Worm (Caenorhabditis elegans): ENCODE measurements around the gene mes-2.

The mes-2 gene

ce11 chrII:14401098-14401497 lies 17.3 kb downstream of the mes-2 start:
- TF ChIP-seq nhr-2 (tag; optimal IDR thresholded peaks at IDR 0.05), result no peak
- TF ChIP-seq ham-2 (GFP tag; optimal IDR thresholded peaks at IDR 0.05), result no peak
- TF ChIP-seq pha-4 (tag; optimal IDR thresholded peaks at IDR 0.05), result no peak
- TF ChIP-seq drap-1 (GFP tag; optimal IDR thresholded peaks at IDR 0.05), result no peak
- TF ChIP-seq flh-1 (GFP tag; optimal IDR thresholded peaks at IDR 0.05), result no peak
- TF ChIP-seq M03D4.4 (tag; optimal IDR thresholded peaks at IDR 0.05), result no peak
- no peak for TF ChIP-seq elt-1 (tag; optimal IDR thresholded peaks at IDR 0.05; ENCODE audit: borderline replicate concordance, insufficient read depth)

- TF ChIP-seq hlh-1 (tag; optimal IDR thresholded peaks at IDR 0.05) (peak; percentile 18), pha-4 (tag; optimal IDR thresholded peaks at IDR 0.05) (peak; percentile 31), lsy-2 (tag; optimal IDR thresholded peaks at IDR 0.05) (no peak)
These were observed 20.5 kb downstream of the mes-2 start for ce11 chrII:14404266-14404665.

- TF ChIP-seq pha-4 (tag; optimal IDR thresholded peaks at IDR 0.05) (peak; percentile 94), tbx-8 (GFP tag; optimal IDR thresholded peaks at IDR 0.05) (no peak), ceh-39 (tag; optimal IDR thresholded peaks at IDR 0.05) (peak; percentile 93), mab-5 (tag; optimal IDR thresholded peaks at IDR 0.05) (no peak), lin-13 (tag; optimal IDR thresholded peaks at IDR 0.05) (peak; percentile 92), ceh-83 (GFP tag; optimal IDR thresholded peaks at IDR 0.05) (no peak), unc-62 (GFP tag; optimal IDR thresholded peaks at IDR 0.05) (peak; percentile 84), nhr-76 (tag; optimal IDR thresholded peaks at IDR 0.05) (no peak), sptf-1 (tag; optimal IDR thresholded peaks at IDR 0.05) (peak; percentile 73), unc-120 (tag; optimal IDR thresholded peaks at IDR 0.05; ENCODE audit: poor library complexity, severe bottlenecking) (peak; percentile 52), M03D4.4 (tag; optimal IDR thresholded peaks at IDR 0.05) (peak; percentile 38), bed-3 (GFP tag; optimal IDR thresholded peaks at IDR 0.05) (no peak), lsy-2 (tag; optimal IDR thresholded peaks at IDR 0.05) (peak; percentile 73), ztf-11 (tag; optimal IDR thresholded peaks at IDR 0.05) (peak; percentile 87), ces-1 (GFP tag; optimal IDR thresholded peaks at IDR 0.05) (peak; percentile 78), nhr-28 (tag; optimal IDR thresholded peaks at IDR 0.05) (no peak), elt-3 (tag; optimal IDR thresholded peaks at IDR 0.05) (peak; percentile 85), mls-2 (tag; optimal IDR thresholded peaks at IDR 0.05) (peak; percentile 90), mep-1 (tag; optimal IDR thresholded peaks at IDR 0.05) (peak; percentile 49), nhr-12 (tag; optimal IDR thresholded peaks at IDR 0.05) (no peak), nhr-237 (tag; optimal IDR thresholded peaks at IDR 0.05) (peak; percentile 78), unc-39 (tag; optimal IDR thresholded peaks at IDR 0.05) (peak; percentile 65), ceh-43 (GFP tag; optimal IDR thresholded peaks at IDR 0.05) (peak; percentile 53), ham-2 (GFP tag; optimal IDR thresholded peaks at IDR 0.05) (peak; percentile 87), blmp-1 (tag; optimal IDR thresholded peaks at IDR 0.05) (peak; percentile 63), nhr-2 (tag; optimal IDR thresholded peaks at IDR 0.05) (peak; percentile 36), flh-1 (GFP tag; optimal IDR thresholded peaks at IDR 0.05) (no peak), snpc-4 (tag; optimal IDR thresholded peaks at IDR 0.05) (no peak), sem-2 (GFP tag; optimal IDR thresholded peaks at IDR 0.05) (no peak), lin-32 (GFP tag; optimal IDR thresholded peaks at IDR 0.05) (peak; percentile 34), drap-1 (GFP tag; optimal IDR thresholded peaks at IDR 0.05) (peak; percentile 44), elt-1 (tag; optimal IDR thresholded peaks at IDR 0.05; ENCODE audit: borderline replicate concordance, insufficient read depth) (no peak), zip-8 (tag; optimal IDR thresholded peaks at IDR 0.05) (no peak), hlh-1 (tag; optimal IDR thresholded peaks at IDR 0.05) (peak; percentile 27), cnd-1 (tag; optimal IDR thresholded peaks at IDR 0.05) (peak; percentile 71)
These were observed 21.1 kb downstream of the mes-2 start for ce11 chrII:14404741-14405488.
